Fruit fly (Drosophila melanogaster) whole organism, embryonic: ENCODE results near the gene Mad.

Experiments used
- Ada2b ChIP-seq: fragments of 200-800 bp; sonication (Bioruptor generic); IDR thresholded peaks from 2 replicates; pipeline ENCODE4 v1.3.6; 2022; ENCODE audit warnings: missing biosample characterization, missing genetic modification characterization
- Awh ChIP-seq: fragments of 200-800 bp; sonication (Bioruptor generic); IDR thresholded peaks from 2 replicates; pipeline ENCODE4, ENCODE4 v1.3.6; 2022; ENCODE audit warnings: missing biosample characterization, missing genetic modification characterization
- B-H1 ChIP-seq: fragments of 200-800 bp; sonication (Bioruptor generic); IDR thresholded peaks from 3 replicates; pipeline ENCODE4 v1.3.6; 2022; ENCODE audit warnings: missing biosample characterization, missing genetic modification characterization
- Bgb ChIP-seq: fragments of 200-800 bp; sonication (Bioruptor generic); IDR thresholded peaks from 2 replicates; pipeline ENCODE4 v1.3.6; 2022; ENCODE audit warnings: missing biosample characterization, missing genetic modification characterization; ENCODE audit not compliant: partially characterized antibody
- Bteb2 ChIP-seq: fragments of 200-800 bp; sonication (Bioruptor generic); optimal IDR thresholded peaks from 2 replicates; lab custom pipeline; 2016; ENCODE audit warnings: missing biosample characterization, missing genetic modification characterization
- CG10147 ChIP-seq: fragments of 200-800 bp; sonication (Bioruptor generic); optimal IDR thresholded peaks from 2 replicates; lab custom pipeline; 2019; ENCODE audit warnings: missing biosample characterization, mild to moderate bottlenecking, missing genetic modification characterization, moderate library complexity
- CG10431 ChIP-seq: fragments of 200-800 bp; sonication (Bioruptor generic); optimal IDR thresholded peaks from 3 replicates; lab custom pipeline; 2018; ENCODE audit warnings: missing biosample characterization, mild to moderate bottlenecking, missing genetic modification characterization
- CG10654 ChIP-seq: fragments of 200-800 bp; sonication (Bioruptor generic); optimal IDR thresholded peaks from 2 replicates; lab custom pipeline; 2016; ENCODE audit warnings: missing biosample characterization, missing genetic modification characterization
- CG10979 ChIP-seq: fragments of 200-800 bp; sonication (Bioruptor generic); optimal IDR thresholded peaks from 2 replicates; lab custom pipeline; 2018; ENCODE audit warnings: missing biosample characterization, mild to moderate bottlenecking, missing genetic modification characterization, moderate library complexity
- CG11504 ChIP-seq: fragments of 200-800 bp; sonication (Bioruptor generic); optimal IDR thresholded peaks from 3 replicates; lab custom pipeline; 2019; ENCODE audit warnings: missing biosample characterization, mild to moderate bottlenecking, missing genetic modification characterization, moderate library complexity
- CG12744 ChIP-seq: fragments of 200-800 bp; sonication (Bioruptor generic); optimal IDR thresholded peaks from 2 replicates; lab custom pipeline; 2016; ENCODE audit warnings: missing biosample characterization, missing genetic modification characterization
- CG13424 ChIP-seq: fragments of 200-800 bp; sonication (Bioruptor generic); optimal IDR thresholded peaks from 2 replicates; lab custom pipeline; 2019; ENCODE audit warnings: missing biosample characterization, mild to moderate bottlenecking, missing genetic modification characterization, moderate library complexity
- CG18476 ChIP-seq: fragments of 200-800 bp; sonication (Bioruptor generic); optimal IDR thresholded peaks from 2 replicates; lab custom pipeline; 2016; ENCODE audit warnings: missing biosample characterization, mild to moderate bottlenecking, missing genetic modification characterization
- CG18619 ChIP-seq: fragments of 200-800 bp; sonication (Bioruptor generic); optimal IDR thresholded peaks from 3 replicates; lab custom pipeline; 2017; ENCODE audit warnings: missing biosample characterization, mild to moderate bottlenecking, missing genetic modification characterization
- CG2202 ChIP-seq: fragments of 200-800 bp; sonication (Bioruptor generic); optimal IDR thresholded peaks from 2 replicates; lab custom pipeline; 2018; ENCODE audit warnings: missing biosample characterization, mild to moderate bottlenecking, missing genetic modification characterization
- CG31441 ChIP-seq: fragments of 200-800 bp; sonication (Bioruptor generic); IDR thresholded peaks from 2 replicates; pipeline ENCODE4 v1.3.6; 2022; ENCODE audit warnings: missing biosample characterization, missing genetic modification characterization
- CG6683 ChIP-seq: fragments of 200-800 bp; sonication (Bioruptor generic); optimal IDR thresholded peaks from 2 replicates; lab custom pipeline; 2017; ENCODE audit warnings: missing biosample characterization, mild to moderate bottlenecking, missing genetic modification characterization, missing genetic modification reagents
- CG7839 ChIP-seq: fragments of 200-800 bp; sonication (Bioruptor generic); optimal IDR thresholded peaks from 3 replicates; lab custom pipeline; 2018; ENCODE audit warnings: missing biosample characterization, mild to moderate bottlenecking, missing genetic modification characterization, moderate library complexity
- CG9215 ChIP-seq: fragments of 200-800 bp; sonication (Bioruptor generic); IDR thresholded peaks from 2 replicates; pipeline ENCODE4 v1.3.6; 2022; ENCODE audit warnings: missing biosample characterization, missing genetic modification characterization
- CG9609 ChIP-seq: fragments of 200-800 bp; sonication (Bioruptor generic); optimal IDR thresholded peaks from 3 replicates; lab custom pipeline; 2016; ENCODE audit warnings: missing biosample characterization, missing genetic modification characterization
- E2f1 ChIP-seq: fragments of 200-800 bp; sonication (Bioruptor generic); IDR thresholded peaks from 2 replicates; pipeline ENCODE4 v1.3.6; 2022; ENCODE audit warnings: missing biosample characterization, missing genetic modification characterization
- Ets65A ChIP-seq: fragments of 200-800 bp; sonication (Bioruptor generic); peaks from one replicate; lab custom pipeline; 2016; ENCODE audit warnings: missing biosample characterization, missing genetic modification characterization
- Gsc ChIP-seq: fragments of 200-800 bp; sonication (Bioruptor generic); IDR thresholded peaks from 2 replicates; pipeline ENCODE4 v1.3.6; 2022; ENCODE audit warnings: missing biosample characterization, missing genetic modification characterization
- HLH3B ChIP-seq: fragments of 200-800 bp; sonication (Bioruptor generic); IDR thresholded peaks from 2 replicates; pipeline ENCODE4 v1.3.6; 2022; ENCODE audit warnings: missing biosample characterization, missing genetic modification characterization
- HLH4C ChIP-seq: fragments of 200-800 bp; sonication (Bioruptor generic); IDR thresholded peaks from 3 replicates; pipeline ENCODE4 v1.3.6; 2022; ENCODE audit warnings: missing biosample characterization, missing genetic modification characterization; ENCODE audit not compliant: partially characterized antibody
- Lpt ChIP-seq: fragments of >200 bp; optimal IDR thresholded peaks from 2 replicates; lab custom pipeline; 2018; ENCODE audit warnings: missing biosample characterization, missing genetic modification characterization
- Mes4 ChIP-seq: fragments of 200-800 bp; sonication (Bioruptor generic); optimal IDR thresholded peaks from 2 replicates; lab custom pipeline; 2016; ENCODE audit warnings: missing biosample characterization, missing genetic modification characterization
- PHDP ChIP-seq: fragments of 200-800 bp; sonication (Bioruptor generic); optimal IDR thresholded peaks from 3 replicates; lab custom pipeline; 2018; ENCODE audit warnings: missing biosample characterization, mild to moderate bottlenecking, missing genetic modification characterization, moderate library complexity
- aop ChIP-seq: fragments of 200-800 bp; sonication (Bioruptor generic); IDR thresholded peaks from 2 replicates; pipeline ENCODE4 v1.3.6; 2022; ENCODE audit warnings: missing biosample characterization, missing genetic modification characterization
- bsh ChIP-seq, 2 experiments: fragments of 200-800 bp; sonication (Bioruptor generic); optimal IDR thresholded peaks; 2 replicates each; lab custom pipeline; 2017 to 2018; ENCODE audit warnings: mild to moderate bottlenecking in 2 of 2, missing biosample characterization in 2 of 2, missing genetic modification characterization in 2 of 2, moderate library complexity in 1 of 2
- gem ChIP-seq: fragments of 200-800 bp; sonication (Bioruptor generic); optimal IDR thresholded peaks from 2 replicates; lab custom pipeline; 2019; ENCODE audit warnings: missing biosample characterization, mild to moderate bottlenecking, missing genetic modification characterization, moderate library complexity
- gsb-n ChIP-seq: fragments of 200-800 bp; sonication (Bioruptor generic); optimal IDR thresholded peaks from 3 replicates; lab custom pipeline; 2018; ENCODE audit warnings: missing biosample characterization, mild to moderate bottlenecking, missing genetic modification characterization
- h ChIP-seq: fragments of >200 bp; optimal IDR thresholded peaks from 2 replicates; lab custom pipeline; 2017
- jumu ChIP-seq: fragments of 200-800 bp; sonication (Bioruptor generic); optimal IDR thresholded peaks from 3 replicates; lab custom pipeline; 2016; ENCODE audit warnings: missing biosample characterization, missing genetic modification characterization
- klu ChIP-seq: fragments of 200-800 bp; sonication (Bioruptor generic); IDR thresholded peaks from 2 replicates; pipeline ENCODE4 v1.3.6; 2022; ENCODE audit warnings: missing biosample characterization, missing genetic modification characterization
- kni ChIP-seq: fragments of 200-800 bp; sonication (Bioruptor generic); optimal IDR thresholded peaks from 3 replicates; lab custom pipeline; 2017; ENCODE audit warnings: mild to moderate bottlenecking, missing biosample characterization, missing genetic modification reagents, missing genetic modification characterization
- lab ChIP-seq: fragments of 200-800 bp; sonication (Bioruptor generic); optimal IDR thresholded peaks from 3 replicates; lab custom pipeline; 2017; ENCODE audit warnings: missing biosample characterization, missing genetic modification characterization, mild to moderate bottlenecking, moderate library complexity, missing genetic modification reagents
- mirr ChIP-seq: fragments of 200-800 bp; sonication (Bioruptor generic); optimal IDR thresholded peaks from 3 replicates; lab custom pipeline; 2018; ENCODE audit warnings: missing biosample characterization, mild to moderate bottlenecking, missing genetic modification characterization
- nerfin-1 ChIP-seq: fragments of 200-800 bp; sonication (Bioruptor generic); optimal IDR thresholded peaks from 3 replicates; lab custom pipeline; 2019; ENCODE audit warnings: missing biosample characterization, mild to moderate bottlenecking, missing genetic modification characterization, moderate library complexity
- nmo ChIP-seq: fragments of 200-800 bp; sonication (Bioruptor generic); optimal IDR thresholded peaks from 2 replicates; lab custom pipeline; 2018; ENCODE audit warnings: missing biosample characterization, mild to moderate bottlenecking, missing genetic modification characterization, moderate library complexity
- nom ChIP-seq: fragments of 200-800 bp; sonication (Bioruptor generic); optimal IDR thresholded peaks from 2 replicates; lab custom pipeline; 2017; ENCODE audit warnings: missing biosample characterization, missing genetic modification characterization, mild to moderate bottlenecking, moderate library complexity, missing genetic modification reagents
- phol ChIP-seq: fragments of 200-800 bp; sonication (Bioruptor generic); optimal IDR thresholded peaks from 3 replicates; lab custom pipeline; 2018; ENCODE audit warnings: missing biosample characterization, mild to moderate bottlenecking, missing genetic modification characterization, moderate library complexity
- pita ChIP-seq: fragments of 200-800 bp; sonication (Bioruptor generic); optimal IDR thresholded peaks from 2 replicates; lab custom pipeline; 2017; ENCODE audit warnings: missing biosample characterization, mild to moderate bottlenecking, missing genetic modification characterization
- pros ChIP-seq: fragments of 200-800 bp; sonication (Bioruptor generic); optimal IDR thresholded peaks from 3 replicates; lab custom pipeline; 2019; ENCODE audit warnings: missing biosample characterization, mild to moderate bottlenecking, missing genetic modification characterization, moderate library complexity
- sc ChIP-seq, 3 experiments: fragments of >200 bp in 2 of 3; fragments of 200-800 bp in 1 of 3; sonication (Bioruptor generic) in 1 of 3; optimal IDR thresholded peaks; 2 replicates in 2 of 3; 3 replicates in 1 of 3; lab custom pipeline; 2017; ENCODE audit warnings: mild to moderate bottlenecking in 1 of 3, missing biosample characterization in 1 of 3, missing genetic modification characterization in 1 of 3, missing genetic modification reagents in 1 of 3
- sens ChIP-seq: fragments of 200-800 bp; sonication (Bioruptor generic); peaks from one replicate; lab custom pipeline; 2016; ENCODE audit warnings: missing biosample characterization, missing genetic modification characterization
- sr ChIP-seq: fragments of 200-800 bp; sonication (Bioruptor generic); IDR thresholded peaks from 3 replicates; pipeline ENCODE4 v1.3.6; 2022; ENCODE audit warnings: missing biosample characterization, missing genetic modification characterization
- tll ChIP-seq, 2 experiments: fragments of 200-800 bp in 1 of 2; fragments of >200 bp in 1 of 2; sonication (Bioruptor generic) in 1 of 2; optimal IDR thresholded peaks; 2 replicates each; lab custom pipeline; 2017 to 2019; ENCODE audit warnings: missing biosample characterization in 2 of 2, missing genetic modification characterization in 2 of 2, mild to moderate bottlenecking in 1 of 2, moderate library complexity in 1 of 2
- vvl ChIP-seq: fragments of 200-800 bp; sonication (Bioruptor generic); IDR thresholded peaks from 2 replicates; pipeline ENCODE4 v1.3.6; 2022; ENCODE audit warnings: missing biosample characterization, missing genetic modification characterization
- yki ChIP-seq: fragments of >200 bp; optimal IDR thresholded peaks from 3 replicates; lab custom pipeline; 2018
- zen2 ChIP-seq: fragments of 200-800 bp; sonication (Bioruptor generic); IDR thresholded peaks from 3 replicates; pipeline ENCODE4 v1.3.6; 2022; ENCODE audit warnings: missing biosample characterization, missing genetic modification characterization; ENCODE audit not compliant: partially characterized antibody

The Mad gene

dm6 chr2L:3127813-3128212, 31.6 kb downstream of the Mad start (continued):
- TF ChIP-seq klu (GFP tag; lab: Robert Waterston, UW) = no peak
- no peak for TF ChIP-seq yki (lab: Kevin White, UChicago)
- TF ChIP-seq CG10147 (GFP tag; lab: Kevin White, UChicago) = no peak
- TF ChIP-seq Mes4 (GFP tag; lab: Kevin White, UChicago) = no peak
- TF ChIP-seq Bgb = no peak
- peak; percentile 5 for TF ChIP-seq lab (GFP tag; lab: Kevin White, UChicago)
- TF ChIP-seq nmo = peak; percentile 22
- no peak for TF ChIP-seq CG2202
- TF ChIP-seq pros (GFP tag; lab: Kevin White, UChicago) = no peak
- TF ChIP-seq CG10431 (GFP tag; lab: Kevin White, UChicago) = no peak
- no peak for TF ChIP-seq Ada2b (GFP tag; lab: Robert Waterston, UW)
- no peak for TF ChIP-seq E2f1 (GFP tag; lab: Robert Waterston, UW)
- 0 out of 2 replicates have a peak, but pooled peaks have one; percentile 13 for TF ChIP-seq vvl (GFP tag; lab: Robert Waterston, UW)
- peak; percentile 17 for TF ChIP-seq PHDP (tag; lab: Kevin White, UChicago)
- TF ChIP-seq sc (optimal IDR thresholded peaks at IDR 0.05; lab: Kevin White, UChicago) = no peak
- no peak for TF ChIP-seq sc (GFP tag; optimal IDR thresholded peaks at IDR 0.05; lab: Kevin White, UChicago)
- no peak for TF ChIP-seq CG6683 (GFP tag; lab: Kevin White, UChicago)
- no peak for TF ChIP-seq CG18619
- TF ChIP-seq Ets65A (GFP tag; lab: Kevin White, UChicago) = no peak
- peak; percentile 8 for TF ChIP-seq CG7839 (tag; lab: Kevin White, UChicago)
- no peak for TF ChIP-seq nerfin-1 (tag; lab: Kevin White, UChicago)
- TF ChIP-seq mirr = no peak
- peak; percentile 26 for TF ChIP-seq phol (tag; lab: Kevin White, UChicago)
- no peak for TF ChIP-seq CG12744
- TF ChIP-seq kni (GFP tag; lab: Kevin White, UChicago) = no peak
- no peak for TF ChIP-seq pita (GFP tag; lab: Kevin White, UChicago)
- TF ChIP-seq nom = no peak
- TF ChIP-seq h (lab: Kevin White, UChicago) = no peak
- peak; percentile 42; the same call in 1 of the 2 replicates for TF ChIP-seq CG31441
- TF ChIP-seq sens (GFP tag; lab: Kevin White, UChicago) = peak; percentile 68
- peak; percentile 55 for TF ChIP-seq CG11504 (tag; lab: Kevin White, UChicago)
- TF ChIP-seq CG18476 (GFP tag; lab: Kevin White, UChicago) = no peak
- no peak for TF ChIP-seq Gsc
- peak; percentile 53 for TF ChIP-seq gem
- peak; percentile 5 for TF ChIP-seq CG13424 (tag; lab: Kevin White, UChicago)
- no peak for TF ChIP-seq jumu (GFP tag; lab: Kevin White, UChicago)
- no peak for TF ChIP-seq aop (GFP tag; lab: Robert Waterston, UW)
- TF ChIP-seq zen2 (GFP tag; lab: Robert Waterston, UW) = no peak
- TF ChIP-seq Lpt = no peak
- no peak for TF ChIP-seq Bteb2 (GFP tag; lab: Kevin White, UChicago)
- TF ChIP-seq gsb-n (tag; lab: Kevin White, UChicago) = no peak
- TF ChIP-seq CG10979 (tag; lab: Kevin White, UChicago) = peak; percentile 46
- TF ChIP-seq CG9215 = no peak
- TF ChIP-seq tll (GFP tag; optimal IDR thresholded peaks at IDR 0.05; lab: Kevin White, UChicago) = no peak
- TF ChIP-seq Awh (GFP tag; lab: Robert Waterston, UW) = no peak
- TF ChIP-seq sr (GFP tag; lab: Robert Waterston, UW) = no peak
- peak in 1 of 2 experiments; percentile 44 for TF ChIP-seq bsh (GFP tag; optimal IDR thresholded peaks at IDR 0.05; lab: Kevin White, UChicago)
- TF ChIP-seq HLH3B = peak; percentile 12; the same call in 1 of the 2 replicates
- TF ChIP-seq CG9609 (GFP tag; lab: Kevin White, UChicago) = no peak
- no peak for TF ChIP-seq CG10654 (GFP tag; lab: Kevin White, UChicago)
- no peak for TF ChIP-seq B-H1 (GFP tag; lab: Robert Waterston, UW)
- no peak for TF ChIP-seq HLH4C (GFP tag; lab: Robert Waterston, UW)
